Fruit fly (Drosophila melanogaster) whole organism, embryonic: ENCODE data around the gene Prosbeta2.

ENCODE experiments used
- BtbVII ChIP-seq: fragments of 200-800 bp; sonication (Bioruptor generic); optimal IDR thresholded peaks from 3 replicates; lab custom pipeline; 2017; ENCODE audit warnings: missing biosample characterization, mild to moderate bottlenecking, missing genetic modification characterization
- CG13775 ChIP-seq: fragments of 200-800 bp; sonication (Bioruptor generic); optimal IDR thresholded peaks from 3 replicates; lab custom pipeline; 2017; ENCODE audit warnings: missing biosample characterization, mild to moderate bottlenecking, missing genetic modification characterization
- CG17912 ChIP-seq: fragments of 200-800 bp; sonication (Bioruptor generic); optimal IDR thresholded peaks from 2 replicates; lab custom pipeline; 2018; ENCODE audit warnings: missing biosample characterization, mild to moderate bottlenecking, missing genetic modification characterization
- CG4707 ChIP-seq: fragments of 200-800 bp; sonication (Bioruptor generic); optimal IDR thresholded peaks from 2 replicates; lab custom pipeline; 2018; ENCODE audit warnings: missing biosample characterization, mild to moderate bottlenecking, missing genetic modification characterization, moderate library complexity
- CG4820 ChIP-seq: fragments of 200-800 bp; sonication (Bioruptor generic); optimal IDR thresholded peaks from 3 replicates; lab custom pipeline; 2016; ENCODE audit warnings: missing biosample characterization, missing genetic modification characterization
- CkIIα-i1 ChIP-seq: fragments of 200-800 bp; sonication (Bioruptor generic); IDR thresholded peaks from 2 replicates; pipeline ENCODE4 v1.3.6; 2022; ENCODE audit warnings: missing biosample characterization, missing genetic modification characterization
- Trl ChIP-seq, 3 experiments: fragments of >200 bp in 2 of 3; fragments of 200-800 bp in 1 of 3; sonication (Bioruptor generic) in 1 of 3; optimal IDR thresholded peaks; 2 replicates in 1 of 3; 3 replicates in 2 of 3; lab custom pipeline; 2016 to 2017; ENCODE audit warnings: missing biosample characterization in 1 of 3, missing genetic modification characterization in 1 of 3
- abd-A ChIP-seq: fragments of 200-800 bp; sonication (Bioruptor generic); optimal IDR thresholded peaks from 3 replicates; lab custom pipeline; 2019; ENCODE audit warnings: missing biosample characterization, mild to moderate bottlenecking, missing genetic modification characterization, moderate library complexity
- hkb ChIP-seq, 2 experiments: fragments of 200-800 bp in 1 of 2; fragments of >200 bp in 1 of 2; sonication (Bioruptor generic) in 1 of 2; IDR thresholded peaks in 1 of 2; optimal IDR thresholded peaks in 1 of 2; 2 replicates each; pipeline versions ENCODE4 v1.3.6 to Lab custom; 2017 to 2022; ENCODE audit warnings: missing biosample characterization in 1 of 2, missing genetic modification characterization in 1 of 2
- sob ChIP-seq: fragments of 200-800 bp; sonication (Bioruptor generic); IDR thresholded peaks from 2 replicates; pipeline ENCODE4 v1.3.6; 2022; ENCODE audit warnings: missing biosample characterization, missing genetic modification characterization
- zf30C ChIP-seq: fragments of 200-800 bp; sonication (Bioruptor generic); optimal IDR thresholded peaks from 3 replicates; lab custom pipeline; 2018; ENCODE audit warnings: missing biosample characterization, mild to moderate bottlenecking, missing genetic modification characterization

dm6 chr3L:15034061-15034713 lies 34.4 kb downstream of the Prosbeta2 start:
- no peak for TF ChIP-seq Trl (optimal IDR thresholded peaks at IDR 0.05; lab: Kevin White, UChicago)
- no peak for TF ChIP-seq Trl (GFP tag; optimal IDR thresholded peaks at IDR 0.05; lab: Kevin White, UChicago)
- TF ChIP-seq CkIIα-i1 (GFP tag; lab: Robert Waterston, UW), result no peak
- TF ChIP-seq CG4820 (GFP tag; lab: Kevin White, UChicago), result no peak
- TF ChIP-seq hkb (optimal IDR thresholded peaks at IDR 0.05; lab: Kevin White, UChicago), result no peak
- TF ChIP-seq hkb (GFP tag; IDR thresholded peaks at IDR 0.05; lab: Robert Waterston, UW), result 0 out of 2 replicates have a peak, but pooled peaks have one; percentile 17
- no peak for TF ChIP-seq CG17912 (GFP tag; lab: Kevin White, UChicago)
- peak; percentile 34 for TF ChIP-seq abd-A (tag; lab: Kevin White, UChicago)
- peak; percentile 19 for TF ChIP-seq CG13775
- TF ChIP-seq zf30C (GFP tag; lab: Kevin White, UChicago), result peak; percentile 46
- TF ChIP-seq sob (GFP tag; lab: Robert Waterston, UW), result no peak
- no peak for TF ChIP-seq CG4707 (GFP tag; lab: Kevin White, UChicago)
- peak; percentile 14 for TF ChIP-seq BtbVII (GFP tag; lab: Kevin White, UChicago)
